Fruit fly (Drosophila melanogaster): Measurements from ENCODE around the gene CG15020.
A peak's percentile ranks its signal among the peaks of the same experiment; 100 is the strongest.

Gene CG15020

DNA sequence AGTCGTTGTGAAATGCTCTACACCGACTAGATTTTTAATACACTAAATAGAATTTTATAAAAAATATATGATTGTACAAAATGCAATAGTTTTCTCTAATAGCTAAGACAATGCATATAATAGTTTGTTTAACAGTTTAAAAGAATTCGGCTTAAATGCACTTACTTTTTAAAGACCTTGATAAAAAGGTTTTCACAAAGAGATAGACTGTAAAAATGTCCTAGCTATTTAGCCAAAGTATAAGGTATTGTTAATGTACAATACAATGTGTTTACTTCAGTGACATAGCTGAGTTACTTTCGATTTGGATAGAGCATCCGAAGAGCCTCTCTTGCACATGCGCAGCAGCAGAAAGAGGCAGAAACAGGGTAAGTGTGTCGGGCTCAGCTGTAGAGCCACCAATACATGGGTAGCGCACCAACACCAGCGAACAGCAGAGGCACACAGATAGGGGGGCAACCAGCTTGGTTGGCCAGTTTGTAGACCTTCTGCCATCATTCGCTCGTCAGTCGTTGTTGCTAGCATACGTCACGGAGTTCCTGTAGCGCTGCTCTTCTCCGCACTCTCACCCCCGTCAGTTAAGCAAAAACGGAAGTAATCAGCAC is 14.7 kb upstream of the CG15020 start, which contains the start of gene TP53INP (continued):
- TF ChIP-seq CG11456 (GFP tag; IDR thresholded peaks at IDR 0.05), result no peak
- peak; percentile 79 for TF ChIP-seq trh (GFP tag; optimal IDR thresholded peaks at IDR 0.05)
- peak; percentile 26 for TF ChIP-seq CG10565 (GFP tag; optimal IDR thresholded peaks at IDR 0.05)
- TF ChIP-seq bbx (GFP tag; IDR thresholded peaks at IDR 0.05; ENCODE audit: partially characterized antibody), result peak; percentile 59
- peak; percentile 34 for TF ChIP-seq CG4617 (GFP tag; optimal IDR thresholded peaks at IDR 0.05; ENCODE audit: borderline replicate concordance)
- TF ChIP-seq ssp (GFP tag; IDR thresholded peaks at IDR 0.05), result peak; percentile 49; the same call in 1 of the 2 replicates
- TF ChIP-seq nau (GFP tag; optimal IDR thresholded peaks at IDR 0.05), result peak; percentile 90
- TF ChIP-seq sens (GFP tag), result peak; percentile 96
- TF ChIP-seq Adf1 (GFP tag; IDR thresholded peaks at IDR 0.05), result peak; percentile 28; the same call in 1 of the 2 replicates
- TF ChIP-seq CG7963 (GFP tag; IDR thresholded peaks at IDR 0.05; ENCODE audit: partially characterized antibody), result no peak
- peak; percentile 77; the same call in 1 of the 2 replicates for TF ChIP-seq sisA (GFP tag; IDR thresholded peaks at IDR 0.05)
- TF ChIP-seq CG9797 (GFP tag; optimal IDR thresholded peaks at IDR 0.05), result no peak
- TF ChIP-seq GATAe (GFP tag; conservative IDR thresholded peaks at IDR 0.05), result no peak
- TF ChIP-seq E2f1 (GFP tag; IDR thresholded peaks at IDR 0.05), result peak; percentile 70
- peak; percentile 30; the same call in 2 of the 3 replicates for TF ChIP-seq CG34224 (GFP tag; IDR thresholded peaks at IDR 0.05; ENCODE audit: partially characterized antibody)
- peak; percentile 80 for TF ChIP-seq CG11723 (GFP tag; optimal IDR thresholded peaks at IDR 0.05)
- TF ChIP-seq CG1647 (GFP tag; optimal IDR thresholded peaks at IDR 0.05), result peak; percentile 41
- TF ChIP-seq cg (GFP tag; optimal IDR thresholded peaks at IDR 0.05), result peak; percentile 89
- no peak for TF ChIP-seq CG4282 (GFP tag; optimal IDR thresholded peaks at IDR 0.05)
- peak; percentile 51 for TF ChIP-seq CG10366 (GFP tag; IDR thresholded peaks at IDR 0.05)
- TF ChIP-seq row (GFP tag; IDR thresholded peaks at IDR 0.05), result peak; percentile 93
- peak; percentile 90 for TF ChIP-seq Med (GFP tag)
- no peak for TF ChIP-seq MTF-1 (GFP tag; optimal IDR thresholded peaks at IDR 0.05; ENCODE audit: borderline replicate concordance)
- TF ChIP-seq Hr3 (GFP tag; optimal IDR thresholded peaks at IDR 0.05), result peak; percentile 88
- TF ChIP-seq CG2120 (GFP tag; optimal IDR thresholded peaks at IDR 0.05), result peak; percentile 81
- no peak for TF ChIP-seq CG7745 (tag; optimal IDR thresholded peaks at IDR 0.05)
- TF ChIP-seq CG6272 (GFP tag; IDR thresholded peaks at IDR 0.05), result 0 out of 2 replicates have a peak, but pooled peaks have one; percentile 20
- no peak for TF ChIP-seq BEAF-32 (GFP tag; optimal IDR thresholded peaks at IDR 0.05)
- TF ChIP-seq CG15073 (GFP tag; optimal IDR thresholded peaks at IDR 0.05), result peak; percentile 53
- TF ChIP-seq Dad (GFP tag; optimal IDR thresholded peaks at IDR 0.05), result peak; percentile 68
- TF ChIP-seq wek (GFP tag; optimal IDR thresholded peaks at IDR 0.05), result peak; percentile 58
- peak; percentile 83 for TF ChIP-seq esg (GFP tag; conservative IDR thresholded peaks at IDR 0.05)
- peak; percentile 31 for TF ChIP-seq CG7928 (GFP tag; optimal IDR thresholded peaks at IDR 0.05)
- no peak for TF ChIP-seq sima (GFP tag; optimal IDR thresholded peaks at IDR 0.05)
- peak; percentile 72 for TF ChIP-seq sd (tag; optimal IDR thresholded peaks at IDR 0.05)
- no peak for TF ChIP-seq CG4360 (GFP tag; IDR thresholded peaks at IDR 0.05)
- TF ChIP-seq odd (GFP tag; optimal IDR thresholded peaks at IDR 0.05), result peak; percentile 93
- peak; percentile 90 for TF ChIP-seq Max (GFP tag; optimal IDR thresholded peaks at IDR 0.05)
- TF ChIP-seq Blimp-1 (GFP tag; optimal IDR thresholded peaks at IDR 0.05), result peak; percentile 87
- TF ChIP-seq CG15479 (GFP tag; optimal IDR thresholded peaks at IDR 0.05), result peak; percentile 72
- peak; percentile 84 for TF ChIP-seq CG4820 (GFP tag; optimal IDR thresholded peaks at IDR 0.05)
- TF ChIP-seq CG14441 (GFP tag; IDR thresholded peaks at IDR 0.05), result peak; percentile 52; the same call in 1 of the 2 replicates
- TF ChIP-seq fru (optimal IDR thresholded peaks at IDR 0.05), result no peak
- peak; percentile 61 for TF ChIP-seq en (GFP tag; optimal IDR thresholded peaks at IDR 0.05)
- 0 out of 2 replicates have a peak, but pooled peaks have one; percentile 28 for TF ChIP-seq CG11247 (GFP tag; IDR thresholded peaks at IDR 0.05)
- TF ChIP-seq CG18764 (GFP tag; optimal IDR thresholded peaks at IDR 0.05), result peak; percentile 74
- peak; percentile 72 for TF ChIP-seq CG9215 (GFP tag; IDR thresholded peaks at IDR 0.05)
- TF ChIP-seq CHES-1-like (GFP tag; optimal IDR thresholded peaks at IDR 0.05), result peak; percentile 27
- TF ChIP-seq Nf-YC (tag; optimal IDR thresholded peaks at IDR 0.05), result peak; percentile 85
- TF ChIP-seq cato (GFP tag; optimal IDR thresholded peaks at IDR 0.05; ENCODE audit: borderline replicate concordance), result peak; percentile 65

All from whole organism, embryonic.